Worm (Caenorhabditis elegans): ENCODE measurements around the gene gst-34.
"Not testable (repeated sequence)": the region's sequence is repeated elsewhere in the genome, so short reads cannot be mapped to it uniquely, and the experiment has no call there.

gst-34 gene

ce11 chrII:15145594-15145993, 37.4 kb downstream of the gst-34 start, which contains the start of gene Y53F4B.27:
Y53F4B.27 (plus strand) TSS chrII:15145894.
- TF ChIP-seq egl-27 (tag; optimal IDR thresholded peaks at IDR 0.05) (no peak), blmp-1 (tag; optimal IDR thresholded peaks at IDR 0.05) (peak; percentile 63)

DNA sequence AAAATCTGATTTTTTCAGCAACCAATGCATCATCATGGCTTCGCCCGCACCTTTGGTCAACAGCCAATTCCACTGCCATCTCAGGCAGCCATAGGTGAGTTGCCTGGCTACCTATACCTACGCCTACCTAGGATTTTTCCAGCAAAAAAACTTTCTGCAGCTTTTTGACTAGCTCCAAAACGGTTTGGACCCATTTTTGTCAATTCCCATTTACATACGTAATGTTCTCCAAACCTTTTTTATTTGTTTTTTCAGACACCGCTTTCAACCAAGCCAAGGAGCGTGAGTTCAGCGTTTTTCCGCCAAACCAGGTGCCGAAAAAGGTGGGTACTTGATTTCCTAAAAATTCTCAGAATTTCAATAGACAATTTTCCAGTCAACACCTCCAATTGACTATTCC, 39.3 kb downstream of the gst-34 start:
- TF ChIP-seq nhr-47 (tag; optimal IDR thresholded peaks at IDR 0.05) (no peak), efl-1 (optimal IDR thresholded peaks at IDR 0.05) (no peak), efl-1 (GFP tag; optimal IDR thresholded peaks at IDR 0.05 in 1 of 2) (peak in 1 of 2 experiments; percentile 90), mab-9 (GFP tag; IDR thresholded peaks at IDR 0.05) (no peak)

- TF ChIP-seq egl-27 (tag; optimal IDR thresholded peaks at IDR 0.05); nhr-77 (tag; optimal IDR thresholded peaks at IDR 0.05); pag-3 (tag; optimal IDR thresholded peaks at IDR 0.05; ENCODE audit: borderline replicate concordance, insufficient read depth): not testable (repeated sequence)
Measured at ce11 chrII:15140881-15141280, 42.2 kb downstream of the gst-34 start, which contains the start of gene Y53F4B.26. Y53F4B.26 (minus strand) TSS chrII:15140981.

ce11 chrII:15135886-15136285, 47.2 kb downstream of the gst-34 start, which contains the start of gene Y53F4B.25:
Y53F4B.25 (plus strand) TSS chrII:15136186.
- TF ChIP-seq egl-13 (tag; optimal IDR thresholded peaks at IDR 0.05), result no peak
- TF ChIP-seq zip-4 (GFP tag; optimal IDR thresholded peaks at IDR 0.05), result no peak
- no peak for TF ChIP-seq ztf-11 (tag; optimal IDR thresholded peaks at IDR 0.05)
- TF ChIP-seq sox-4 (tag; optimal IDR thresholded peaks at IDR 0.05), result no peak
- TF ChIP-seq lin-13 (GFP tag; optimal IDR thresholded peaks at IDR 0.05), result no peak
- TF ChIP-seq ceh-8 (GFP tag; optimal IDR thresholded peaks at IDR 0.05), result no peak
- no peak for TF ChIP-seq tbx-2 (tag; optimal IDR thresholded peaks at IDR 0.05)
- TF ChIP-seq nhr-47 (tag; optimal IDR thresholded peaks at IDR 0.05), result no peak
- no peak for TF ChIP-seq ztf-4 (tag; optimal IDR thresholded peaks at IDR 0.05)
- no peak for TF ChIP-seq F16B12.6 (tag; optimal IDR thresholded peaks at IDR 0.05)
- no peak for TF ChIP-seq pag-3 (tag; optimal IDR thresholded peaks at IDR 0.05; ENCODE audit: borderline replicate concordance, insufficient read depth)
- TF ChIP-seq egl-27 (tag; optimal IDR thresholded peaks at IDR 0.05), result no peak
- TF ChIP-seq nhr-28 (tag; optimal IDR thresholded peaks at IDR 0.05), result no peak
- TF ChIP-seq isw-1 (GFP tag; IDR thresholded peaks at IDR 0.05), result no peak
- TF ChIP-seq pqm-1 (tag; optimal IDR thresholded peaks at IDR 0.05), result no peak
- no peak for TF ChIP-seq ceh-90 (tag; optimal IDR thresholded peaks at IDR 0.05)
- no peak for TF ChIP-seq efl-1 (optimal IDR thresholded peaks at IDR 0.05)
- no peak for TF ChIP-seq efl-1 (GFP tag; optimal IDR thresholded peaks at IDR 0.05 in 1 of 2)
- no peak for TF ChIP-seq elt-3 (tag; optimal IDR thresholded peaks at IDR 0.05)
- TF ChIP-seq skn-1 (tag; optimal IDR thresholded peaks at IDR 0.05), result no peak

- TF ChIP-seq nhr-85 (tag), result peak; percentile 4
- no peak for TF ChIP-seq zag-1 (tag; optimal IDR thresholded peaks at IDR 0.05)
Measured at ce11 chrII:15134332-15134731, 48.7 kb downstream of the gst-34 start, which contains the start of gene Y53F4B.24. Y53F4B.24 (minus strand) TSS chrII:15134432.

- TF ChIP-seq ztf-4 (tag; optimal IDR thresholded peaks at IDR 0.05), result no peak
- TF ChIP-seq alr-1 (tag; optimal IDR thresholded peaks at IDR 0.05; ENCODE audit: borderline replicate concordance), result no peak
- no peak for TF ChIP-seq ztf-11 (tag; optimal IDR thresholded peaks at IDR 0.05)
- no peak for TF ChIP-seq unc-86 (tag; optimal IDR thresholded peaks at IDR 0.05)
- TF ChIP-seq mdl-1 (tag; optimal IDR thresholded peaks at IDR 0.05), result no peak
- TF ChIP-seq aly-2 (tag; optimal IDR thresholded peaks at IDR 0.05), result no peak
- no peak for TF ChIP-seq lin-35 (GFP tag; optimal IDR thresholded peaks at IDR 0.05)
- no peak for TF ChIP-seq ceh-90 (tag; optimal IDR thresholded peaks at IDR 0.05)
- TF ChIP-seq isw-1 (GFP tag; IDR thresholded peaks at IDR 0.05), result no peak
- no peak for TF ChIP-seq ceh-8 (GFP tag; optimal IDR thresholded peaks at IDR 0.05)
- no peak for TF ChIP-seq skn-1 (tag; optimal IDR thresholded peaks at IDR 0.05)
- TF ChIP-seq nhr-84 (tag; optimal IDR thresholded peaks at IDR 0.05), result no peak
- no peak for TF ChIP-seq efl-1 (optimal IDR thresholded peaks at IDR 0.05)
- TF ChIP-seq efl-1 (GFP tag; optimal IDR thresholded peaks at IDR 0.05 in 1 of 2), result no peak
- no peak for TF ChIP-seq lir-3 (tag; optimal IDR thresholded peaks at IDR 0.05; ENCODE audit: poor library complexity)
- TF ChIP-seq ama-1 (optimal IDR thresholded peaks at IDR 0.05), result no peak
Measured at ce11 chrII:15130512-15130911, 52.5 kb downstream of the gst-34 start, which contains the start of gene Y53F4B.62. Y53F4B.62 (minus strand) TSS chrII:15130612.

All from whole organism, L1 larva.